Fruit fly (Drosophila melanogaster) whole organism, wandering third instar larva: ENCODE data around the gene CG33271.

Source experiments
- Abd-B ChIP-seq: fragments of >200 bp; optimal IDR thresholded peaks from 2 replicates; lab custom pipeline; 2017; ENCODE audit warnings: missing biosample characterization, missing genetic modification characterization
- CG32264 ChIP-seq: fragments of 200-800 bp; sonication (Bioruptor generic); optimal IDR thresholded peaks from 2 replicates; lab custom pipeline; 2016; ENCODE audit warnings: missing biosample characterization, missing genetic modification characterization
- CG9705 ChIP-seq: fragments of 200-800 bp; sonication (Bioruptor generic); optimal IDR thresholded peaks from 2 replicates; lab custom pipeline; 2018; ENCODE audit warnings: missing biosample characterization, mild to moderate bottlenecking, missing genetic modification characterization
- Dfd ChIP-seq: fragments of >200 bp; optimal IDR thresholded peaks from 2 replicates; lab custom pipeline; 2017; ENCODE audit warnings: missing biosample characterization, missing genetic modification characterization
- Dif ChIP-seq: fragments of 200-275, 200-300 bp; sonication (Bioruptor generic); optimal IDR thresholded peaks from 2 replicates; lab custom pipeline; 2018; ENCODE audit warnings: missing biosample characterization, missing genetic modification characterization; ENCODE audit not compliant: partially characterized antibody
- HLH106 ChIP-seq: fragments of 200-800 bp; optimal IDR thresholded peaks from 3 replicates; lab custom pipeline; 2019; ENCODE audit warnings: missing biosample characterization, mild to moderate bottlenecking, missing genetic modification characterization, moderate library complexity
- Hnf4 ChIP-seq: fragments of 200-800 bp; sonication (Bioruptor generic); optimal IDR thresholded peaks from 2 replicates; lab custom pipeline; 2016; ENCODE audit warnings: missing biosample characterization, mild to moderate bottlenecking, missing genetic modification characterization
- Hr78 ChIP-seq: fragments of >200 bp; optimal IDR thresholded peaks from 2 replicates; lab custom pipeline; 2017; ENCODE audit warnings: missing biosample characterization, missing genetic modification characterization
- Hr83 ChIP-seq: fragments of 200-300 bp; sonication (Bioruptor generic); optimal IDR thresholded peaks from 2 replicates; lab custom pipeline; 2016; ENCODE audit warnings: missing biosample characterization, mild to moderate bottlenecking, missing genetic modification characterization, moderate library complexity; ENCODE audit not compliant: poor library complexity, severe bottlenecking
- Jra ChIP-seq: sonication (Bioruptor generic); optimal IDR thresholded peaks from 2 replicates; lab custom pipeline; 2016; ENCODE audit warnings: missing biosample characterization, missing genetic modification characterization
- Mio ChIP-seq: sonication (Bioruptor generic); optimal IDR thresholded peaks from 2 replicates; lab custom pipeline; 2016; ENCODE audit warnings: missing biosample characterization, missing genetic modification characterization
- N ChIP-seq: fragments of >200 bp; optimal IDR thresholded peaks from 2 replicates; lab custom pipeline; 2018; ENCODE audit warnings: missing biosample characterization, missing external identifiers, missing genetic modification characterization
- OdsH ChIP-seq: fragments of 200-800 bp; sonication (Bioruptor generic); optimal IDR thresholded peaks from 2 replicates; lab custom pipeline; 2016; ENCODE audit warnings: missing biosample characterization, mild to moderate bottlenecking, missing genetic modification characterization
- Rel ChIP-seq, 2 experiments: fragments of 200-800 bp; sonication (Bioruptor generic) in 1 of 2; optimal IDR thresholded peaks; 2 replicates in 1 of 2; 3 replicates in 1 of 2; lab custom pipeline; 2016 to 2019; ENCODE audit warnings: mild to moderate bottlenecking in 2 of 2, missing biosample characterization in 2 of 2, missing genetic modification characterization in 2 of 2, moderate library complexity in 1 of 2
- Sp1 ChIP-seq: fragments of 200-800 bp; sonication (Bioruptor generic); optimal IDR thresholded peaks from 3 replicates; lab custom pipeline; 2019; ENCODE audit warnings: missing biosample characterization, mild to moderate bottlenecking, missing genetic modification characterization, moderate library complexity
- Vsx2 ChIP-seq: fragments of 200-300, 225-300 bp; sonication (Bioruptor generic); optimal IDR thresholded peaks from 2 replicates; lab custom pipeline; 2018; ENCODE audit warnings: missing biosample characterization, missing genetic modification characterization; ENCODE audit not compliant: partially characterized antibody
- br ChIP-seq: fragments of 200-800 bp; sonication (Bioruptor generic); optimal IDR thresholded peaks from 2 replicates; lab custom pipeline; 2016; ENCODE audit warnings: missing biosample characterization, missing genetic modification characterization
- brk ChIP-seq: fragments of 200-800 bp; sonication (Bioruptor generic); optimal IDR thresholded peaks from 2 replicates; lab custom pipeline; 2016; ENCODE audit warnings: missing biosample characterization, mild to moderate bottlenecking, missing genetic modification characterization
- dl ChIP-seq, 2 experiments: fragments of 175-275, 200-275 bp in 1 of 2; fragments of 200-275 bp in 1 of 2; sonication (Bioruptor generic); optimal IDR thresholded peaks; lab custom pipeline; 2018; ENCODE audit warnings: mild to moderate bottlenecking in 2 of 2, missing biosample characterization in 2 of 2, missing genetic modification characterization in 2 of 2, moderate library complexity in 2 of 2; ENCODE audit not compliant: partially characterized antibody in 2 of 2, insufficient read depth in 1 of 2
- dmrt93B ChIP-seq: fragments of 200-800 bp; sonication (Bioruptor generic); optimal IDR thresholded peaks from 2 replicates; lab custom pipeline; 2018; ENCODE audit warnings: missing biosample characterization, mild to moderate bottlenecking, missing genetic modification characterization
- dsf ChIP-seq: sonication (Bioruptor generic); optimal IDR thresholded peaks from 2 replicates; lab custom pipeline; 2016; ENCODE audit warnings: missing biosample characterization, missing genetic modification characterization, borderline replicate concordance
- ey ChIP-seq: fragments of 200-800 bp; sonication (Bioruptor generic); optimal IDR thresholded peaks from 2 replicates; lab custom pipeline; 2016; ENCODE audit warnings: missing biosample characterization, missing genetic modification characterization
- foxo ChIP-seq, 2 experiments: fragments of 200-800 bp; sonication (Bioruptor generic); optimal IDR thresholded peaks; 2 replicates in 1 of 2; 3 replicates in 1 of 2; lab custom pipeline; 2016 to 2017; ENCODE audit warnings: missing biosample characterization in 2 of 2, missing genetic modification characterization in 2 of 2
- h ChIP-seq: fragments of 200-800 bp; sonication (Bioruptor generic); optimal IDR thresholded peaks from 3 replicates; lab custom pipeline; 2016; ENCODE audit warnings: missing biosample characterization, mild to moderate bottlenecking, missing genetic modification characterization
- jim ChIP-seq: fragments of 175-275, 200-325 bp; sonication (Bioruptor generic); optimal IDR thresholded peaks from 2 replicates; lab custom pipeline; 2016; ENCODE audit warnings: missing biosample characterization, mild to moderate bottlenecking, missing genetic modification characterization
- lola ChIP-seq: fragments of >200 bp; optimal IDR thresholded peaks from 2 replicates; lab custom pipeline; 2017; ENCODE audit warnings: missing biosample characterization, missing genetic modification characterization
- pan ChIP-seq: fragments of >200 bp; optimal IDR thresholded peaks from 2 replicates; lab custom pipeline; 2017
- psq ChIP-seq: fragments of 200-800 bp; sonication (Bioruptor generic); optimal IDR thresholded peaks from 3 replicates; lab custom pipeline; 2017; ENCODE audit warnings: missing biosample characterization, mild to moderate bottlenecking, missing genetic modification characterization, moderate library complexity
- rgr ChIP-seq: fragments of 200-800 bp; sonication (Bioruptor generic); optimal IDR thresholded peaks from 3 replicates; lab custom pipeline; 2016; ENCODE audit warnings: missing biosample characterization, mild to moderate bottlenecking, missing genetic modification characterization
- sage ChIP-seq: fragments of 200-800 bp; sonication (Bioruptor generic); optimal IDR thresholded peaks from 2 replicates; lab custom pipeline; 2016; ENCODE audit warnings: missing biosample characterization, mild to moderate bottlenecking, missing genetic modification characterization
- sv ChIP-seq: fragments of 200-800 bp; sonication (Bioruptor generic); optimal IDR thresholded peaks from 3 replicates; lab custom pipeline; 2016; ENCODE audit warnings: missing biosample characterization, missing genetic modification characterization
- usp ChIP-seq: fragments of >200 bp; optimal IDR thresholded peaks from 2 replicates; lab custom pipeline; 2017; ENCODE audit warnings: missing biosample characterization, missing genetic modification characterization

CG33271 gene

dm6 chr3L:11542437-11542836 is 34.9 kb downstream of the CG33271 start:
- TF ChIP-seq br (no peak), psq (GFP tag; lab: Kevin White, UChicago) (no peak), Jra (GFP tag; lab: Kevin White, UChicago) (no peak), Hr83 (no peak), h (GFP tag; lab: Kevin White, UChicago) (no peak), Dfd (GFP tag; lab: Kevin White, UChicago) (peak; percentile 94), CG32264 (GFP tag; lab: Kevin White, UChicago) (no peak), Rel (GFP tag; optimal IDR thresholded peaks at IDR 0.05; lab: Kevin White, UChicago) (no peak), Rel (tag; optimal IDR thresholded peaks at IDR 0.05; lab: Kevin White, UChicago) (no peak)

- TF ChIP-seq brk (GFP tag; lab: Kevin White, UChicago): no peak
- TF ChIP-seq lola: no peak
- no peak for TF ChIP-seq Vsx2 (GFP tag; lab: Kevin White, UChicago)
- TF ChIP-seq sage: no peak
Measured at dm6 chr3L:11540330-11540702, 37.0 kb downstream of the CG33271 start.

- TF ChIP-seq Vsx2 (GFP tag; lab: Kevin White, UChicago) (no peak), N (GFP tag; lab: Kevin White, UChicago) (no peak), Rel (GFP tag; optimal IDR thresholded peaks at IDR 0.05; lab: Kevin White, UChicago) (no peak), Rel (tag; optimal IDR thresholded peaks at IDR 0.05; lab: Kevin White, UChicago) (no peak), lola (no peak), Mio (GFP tag; lab: Kevin White, UChicago) (no peak), Hr83 (no peak)
Measured at dm6 chr3L:11539511-11540329, 37.6 kb downstream of the CG33271 start.

DNA sequence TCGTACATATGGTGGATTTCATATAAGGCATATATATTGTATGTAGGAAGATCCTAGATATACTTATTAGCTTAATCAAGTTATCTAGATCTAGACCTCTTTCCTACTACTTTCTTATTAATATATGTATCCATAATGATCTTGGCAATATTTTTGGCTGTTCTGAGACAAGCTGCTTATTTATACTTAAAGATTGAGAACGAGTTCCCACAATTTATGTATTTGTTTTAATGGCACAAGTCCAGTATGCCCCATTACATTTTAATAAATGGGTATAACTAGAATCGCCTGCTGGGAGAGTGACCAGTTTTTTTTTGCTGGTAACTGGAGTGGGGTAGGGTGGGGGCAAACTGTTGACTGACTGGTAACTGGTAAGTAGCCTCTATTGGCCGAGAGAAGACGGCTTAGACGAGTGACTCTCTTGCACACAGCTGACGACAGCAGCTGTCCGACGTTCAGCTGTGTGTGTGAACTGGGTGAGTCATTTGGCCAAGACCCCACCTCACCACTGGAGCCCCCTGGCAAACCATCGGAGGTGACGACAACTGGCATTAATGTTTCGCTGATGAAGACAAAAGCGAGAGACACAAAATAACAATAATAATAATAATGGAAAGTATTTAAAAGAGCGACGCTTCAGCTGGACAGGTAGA is 40.4 kb downstream of the CG33271 start:
- TF ChIP-seq N (GFP tag; lab: Kevin White, UChicago): no peak
- no peak for TF ChIP-seq jim (GFP tag; lab: Kevin White, UChicago)
- no peak for TF ChIP-seq Hnf4 (GFP tag; lab: Kevin White, UChicago)
- TF ChIP-seq Jra (GFP tag; lab: Kevin White, UChicago): peak; percentile 4
- TF ChIP-seq, all 38 proteins: peak for 1

DNA sequence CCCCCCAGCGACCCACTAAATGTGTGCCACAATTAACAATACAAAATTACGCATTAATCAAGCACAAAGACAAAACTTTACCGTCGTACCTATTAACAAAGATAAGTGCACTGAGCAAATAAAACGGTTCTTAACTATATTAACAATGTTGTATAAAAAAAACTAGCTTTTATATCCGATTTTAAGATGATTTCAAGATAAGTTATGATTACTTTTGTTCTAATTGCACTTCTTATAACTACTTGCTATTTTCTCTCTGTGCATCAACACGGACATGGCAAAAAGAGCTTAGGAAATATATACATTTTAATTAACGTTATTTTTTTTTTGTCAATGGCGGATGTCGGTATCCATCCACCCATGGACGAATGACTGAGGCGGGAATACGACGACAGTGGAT is 41.2 kb downstream of the CG33271 start:
- peak; percentile 19 for TF ChIP-seq HLH106 (tag; lab: Kevin White, UChicago)
- TF ChIP-seq dsf: no peak
- no peak for TF ChIP-seq Abd-B (GFP tag; lab: Kevin White, UChicago)
- no peak for TF ChIP-seq Sp1
- peak; percentile 36 for TF ChIP-seq h (GFP tag; lab: Kevin White, UChicago)
- TF ChIP-seq CG9705 (GFP tag; lab: Kevin White, UChicago): no peak
- peak in 1 of 2 experiments; percentile 21 for TF ChIP-seq foxo (GFP tag; optimal IDR thresholded peaks at IDR 0.05; lab: Kevin White, UChicago)
- no peak for TF ChIP-seq usp (GFP tag; lab: Kevin White, UChicago)

DNA sequence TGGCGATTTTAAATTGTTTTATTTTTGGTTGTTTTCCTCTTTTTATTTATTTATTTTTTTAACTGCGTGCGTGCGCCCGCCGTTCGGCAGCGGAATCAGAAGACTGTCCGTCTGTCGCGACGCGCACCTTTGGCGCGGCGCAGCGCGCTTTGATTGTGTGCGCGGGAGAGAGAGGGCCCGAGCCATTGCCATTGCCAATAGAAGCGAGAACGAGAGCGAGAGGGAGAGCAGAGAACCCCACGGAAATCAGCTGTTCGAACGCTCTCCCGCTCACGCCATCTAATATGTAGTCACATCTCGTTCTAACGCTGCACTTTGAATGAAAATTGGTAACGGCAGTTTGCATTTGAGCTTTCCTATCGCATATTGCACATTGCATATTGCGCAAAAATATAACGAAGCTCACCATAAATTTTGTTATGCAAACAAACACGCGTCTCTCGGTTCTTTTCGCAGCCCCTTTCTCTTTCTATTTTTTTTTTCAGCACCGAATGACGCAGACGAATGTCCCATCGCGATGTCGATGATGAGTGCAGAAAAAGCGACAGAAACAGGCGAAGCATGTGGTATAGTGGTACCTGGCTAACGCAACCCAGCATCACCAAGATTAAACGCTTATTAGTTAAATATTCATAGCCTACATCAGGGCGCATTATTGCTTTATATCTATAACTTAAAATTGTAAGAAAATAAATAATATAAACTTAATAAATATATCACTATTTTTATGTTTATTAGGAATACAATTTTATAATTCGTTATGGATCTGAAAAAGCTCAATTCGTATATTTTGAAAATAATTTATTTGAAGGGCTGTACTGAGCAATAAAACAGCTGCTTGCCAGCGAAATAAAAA is 42.7 kb downstream of the CG33271 start:
- no peak for TF ChIP-seq CG32264 (GFP tag; lab: Kevin White, UChicago)
- peak in 1 of 2 experiments; percentile 15 for TF ChIP-seq foxo (GFP tag; optimal IDR thresholded peaks at IDR 0.05; lab: Kevin White, UChicago)
- no peak for TF ChIP-seq Dfd (GFP tag; lab: Kevin White, UChicago)
- TF ChIP-seq dl (GFP tag; optimal IDR thresholded peaks at IDR 0.05; lab: Kevin White, UChicago; ENCODE audit: insufficient read depth in 1 of 2, partially characterized antibody in 2 of 2): peak; percentile 46 to 79
- TF ChIP-seq OdsH (GFP tag; lab: Kevin White, UChicago): peak; percentile 34
- TF ChIP-seq Hr78: no peak
- TF ChIP-seq sage: no peak
- no peak for TF ChIP-seq CG9705 (GFP tag; lab: Kevin White, UChicago)
- TF ChIP-seq Hr83: peak; percentile 8
- peak; percentile 42 for TF ChIP-seq h (GFP tag; lab: Kevin White, UChicago)
- TF ChIP-seq Rel (GFP tag; optimal IDR thresholded peaks at IDR 0.05; lab: Kevin White, UChicago): no peak
- TF ChIP-seq Rel (tag; optimal IDR thresholded peaks at IDR 0.05; lab: Kevin White, UChicago): peak; percentile 34
- TF ChIP-seq Dif (GFP tag; lab: Kevin White, UChicago): peak; percentile 92
- no peak for TF ChIP-seq sv (GFP tag; lab: Kevin White, UChicago)
- TF ChIP-seq lola: no peak
- peak; percentile 30 for TF ChIP-seq psq (GFP tag; lab: Kevin White, UChicago)
- no peak for TF ChIP-seq br
- no peak for TF ChIP-seq dmrt93B (GFP tag; lab: Kevin White, UChicago)
- TF ChIP-seq HLH106 (tag; lab: Kevin White, UChicago): peak; percentile 31
- peak; percentile 4 for TF ChIP-seq Sp1
- peak; percentile 39 for TF ChIP-seq rgr (GFP tag; lab: Kevin White, UChicago)
- no peak for TF ChIP-seq jim (GFP tag; lab: Kevin White, UChicago)
- peak; percentile 18 for TF ChIP-seq N (GFP tag; lab: Kevin White, UChicago)
- TF ChIP-seq ey (GFP tag; lab: Kevin White, UChicago): no peak
- TF ChIP-seq pan (lab: Kevin White, UChicago): no peak
